Fruit fly (Drosophila melanogaster) whole organism, embryonic: ENCODE results near the gene Acph-1.
A peak's percentile ranks its signal among the peaks of the same experiment; 100 is the strongest.

Source experiments
- CG11456 ChIP-seq: fragments of 200-800 bp; sonication (Bioruptor generic); IDR thresholded peaks from 3 replicates; pipeline ENCODE4 v1.3.6; 2022; ENCODE audit warnings: missing biosample characterization, missing genetic modification characterization
- CG14441 ChIP-seq: fragments of 200-800 bp; sonication (Bioruptor generic); IDR thresholded peaks from 2 replicates; pipeline ENCODE4 v1.3.6; 2022; ENCODE audit warnings: missing biosample characterization, missing genetic modification characterization
- CG31441 ChIP-seq: fragments of 200-800 bp; sonication (Bioruptor generic); IDR thresholded peaks from 2 replicates; pipeline ENCODE4 v1.3.6; 2022; ENCODE audit warnings: missing biosample characterization, missing genetic modification characterization
- CG32767 ChIP-seq: fragments of 200-800 bp; sonication (Bioruptor generic); IDR thresholded peaks from 2 replicates; pipeline ENCODE4 v1.3.6; 2022; ENCODE audit warnings: missing biosample characterization, missing genetic modification characterization
- CG6854 ChIP-seq: fragments of 200-800 bp; sonication (Bioruptor generic); optimal IDR thresholded peaks from 3 replicates; lab custom pipeline; 2017; ENCODE audit warnings: missing biosample characterization, mild to moderate bottlenecking, missing genetic modification characterization
- CG7372 ChIP-seq: fragments of 200-800 bp; sonication (Bioruptor generic); IDR thresholded peaks from 2 replicates; pipeline ENCODE4 v1.3.6; 2022; ENCODE audit warnings: missing biosample characterization, missing genetic modification characterization
- CG7556 ChIP-seq: fragments of 200-800 bp; sonication (Bioruptor generic); optimal IDR thresholded peaks from 2 replicates; lab custom pipeline; 2017; ENCODE audit warnings: missing biosample characterization, mild to moderate bottlenecking, missing genetic modification characterization
- Max ChIP-seq: fragments of 200-800 bp; sonication (Bioruptor generic); optimal IDR thresholded peaks from 2 replicates; lab custom pipeline; 2016; ENCODE audit warnings: missing biosample characterization, mild to moderate bottlenecking, missing genetic modification characterization
- fd96Cb ChIP-seq: fragments of 200-800 bp; sonication (Bioruptor generic); optimal IDR thresholded peaks from 2 replicates; lab custom pipeline; 2018; ENCODE audit warnings: missing biosample characterization, mild to moderate bottlenecking, missing genetic modification characterization, moderate library complexity
- vfl ChIP-seq: fragments of 200-800 bp; sonication (Bioruptor generic); optimal IDR thresholded peaks from 2 replicates; lab custom pipeline; 2016; ENCODE audit warnings: missing biosample characterization, missing genetic modification characterization
- zen ChIP-seq: fragments of 200-800 bp; sonication (Bioruptor generic); optimal IDR thresholded peaks from 3 replicates; lab custom pipeline; 2018; ENCODE audit warnings: missing biosample characterization, mild to moderate bottlenecking, missing genetic modification characterization, moderate library complexity

Gene Acph-1

DNA sequence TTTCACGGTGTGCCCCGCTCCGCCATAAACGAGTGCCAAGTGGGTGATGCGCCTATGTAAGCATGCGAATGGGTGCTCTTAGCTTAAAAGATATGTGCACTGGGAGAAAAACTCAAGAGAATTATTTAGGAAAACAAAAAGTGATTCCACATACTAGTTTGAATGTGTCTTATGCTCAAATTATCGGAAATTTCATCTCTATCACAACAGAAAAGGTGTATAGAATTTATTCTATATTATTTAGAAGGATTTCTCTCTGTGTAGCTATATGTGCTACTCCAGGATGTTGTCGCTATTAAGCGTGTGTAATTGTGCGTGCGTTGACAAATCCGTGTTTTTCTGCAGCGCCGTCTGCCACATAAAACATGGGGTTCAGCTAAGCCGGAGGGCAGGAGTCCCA lies 33.9 kb downstream of the Acph-1 start (continued):
- no peak for TF ChIP-seq zen (tag; lab: Kevin White, UChicago)
- no peak for TF ChIP-seq Max
- TF ChIP-seq CG7556 = peak; percentile 4
- no peak for TF ChIP-seq CG6854
- no peak for TF ChIP-seq CG31441
- 0 out of 2 replicates have a peak, but pooled peaks have one; percentile 26 for TF ChIP-seq CG14441 (GFP tag; lab: Robert Waterston, UW)
- peak; percentile 29; the same call in 1 of the 3 replicates for TF ChIP-seq CG11456 (GFP tag; lab: Robert Waterston, UW)
- TF ChIP-seq CG7372 (GFP tag; lab: Robert Waterston, UW) = no peak
- no peak for TF ChIP-seq vfl (GFP tag; lab: Kevin White, UChicago)
- no peak for TF ChIP-seq fd96Cb (tag; lab: Kevin White, UChicago)
- no peak for TF ChIP-seq CG32767 (GFP tag; lab: Robert Waterston, UW)
